Worm (Caenorhabditis elegans) whole organism, L2 larva: ENCODE results near the gene chil-15.

Experiments
- F13H6.1 ChIP-seq: sonication (generic microtip); optimal IDR thresholded peaks from 2 replicates; lab custom pipeline; 2016; ENCODE audit warnings: missing genetic modification characterization, missing compliant biosample characterization
- R02D3.7 ChIP-seq: fragments of 150-350 bp; optimal IDR thresholded peaks from 2 replicates; lab custom pipeline; 2014; ENCODE audit warnings: missing biosample characterization, missing genetic modification characterization
- ZK546.5 ChIP-seq: sonication (generic microtip); optimal IDR thresholded peaks from 2 replicates; lab custom pipeline; 2017; ENCODE audit warnings: missing biosample characterization, missing genetic modification characterization
- alr-1 ChIP-seq: fragments of 150-350 bp; optimal IDR thresholded peaks from 2 replicates; lab custom pipeline; 2014; ENCODE audit warnings: missing biosample characterization, missing genetic modification characterization
- aly-2 ChIP-seq: fragments of 150-350 bp; optimal IDR thresholded peaks from 2 replicates; lab custom pipeline; 2014; ENCODE audit warnings: missing biosample characterization, missing genetic modification characterization
- ama-1 ChIP-seq: fragments of 150-350 bp; optimal IDR thresholded peaks from 2 replicates; lab custom pipeline; 2018; ENCODE audit warnings: inconsistent platforms
- blmp-1 ChIP-seq: sonication (generic microtip); optimal IDR thresholded peaks from 2 replicates; lab custom pipeline; 2017; ENCODE audit warnings: missing genetic modification characterization, mild to moderate bottlenecking, missing compliant biosample characterization, antibody characterized with exemption, moderate library complexity; ENCODE audit not compliant: insufficient read depth
- ceh-82 ChIP-seq: fragments of 150-350 bp; optimal IDR thresholded peaks from 2 replicates; lab custom pipeline; 2014; ENCODE audit warnings: missing biosample characterization, missing genetic modification characterization
- crh-2 ChIP-seq: sonication (generic microtip); optimal IDR thresholded peaks from 2 replicates; lab custom pipeline; 2017; ENCODE audit warnings: missing biosample characterization, missing genetic modification characterization
- dmd-4 ChIP-seq: sonication (generic microtip); optimal IDR thresholded peaks from 2 replicates; lab custom pipeline; 2017; ENCODE audit warnings: missing biosample characterization, missing genetic modification characterization
- egl-27 ChIP-seq: sonication (generic microtip); optimal IDR thresholded peaks from 3 replicates; lab custom pipeline; 2017; ENCODE audit warnings: missing biosample characterization, missing genetic modification reagents, missing genetic modification characterization
- fos-1 ChIP-seq: fragments of 150-350 bp; optimal IDR thresholded peaks from 2 replicates; lab custom pipeline; 2014; ENCODE audit warnings: missing biosample characterization, missing genetic modification characterization
- gmeb-1 ChIP-seq: fragments of 150-350 bp; optimal IDR thresholded peaks from 2 replicates; lab custom pipeline; 2014; ENCODE audit warnings: missing biosample characterization, missing genetic modification characterization
- lin-11 ChIP-seq: fragments of 150-350 bp; sonication (generic microtip); optimal IDR thresholded peaks from 2 replicates; lab custom pipeline; 2014; ENCODE audit warnings: missing biosample characterization, missing genetic modification characterization, inconsistent platforms, mixed read lengths
- lin-13 ChIP-seq: fragments of 150-350 bp; optimal IDR thresholded peaks from 2 replicates; lab custom pipeline; 2014; ENCODE audit warnings: missing biosample characterization, missing genetic modification reagents, missing genetic modification characterization
- lsy-2 ChIP-seq, 2 experiments: fragments of 150-350 bp in 1 of 2; sonication (generic microtip) in 1 of 2; optimal IDR thresholded peaks; 2 replicates each; lab custom pipeline; 2014 to 2017; ENCODE audit warnings: missing biosample characterization in 2 of 2, missing genetic modification characterization in 2 of 2
- mab-5 ChIP-seq: fragments of 150-350 bp; optimal IDR thresholded peaks from 2 replicates; lab custom pipeline; 2014; ENCODE audit warnings: missing biosample characterization, missing genetic modification characterization
- mbf-1 ChIP-seq: sonication (generic microtip); optimal IDR thresholded peaks from 2 replicates; lab custom pipeline; 2017; ENCODE audit warnings: missing biosample characterization, missing genetic modification characterization
- mdl-1 ChIP-seq, 2 experiments: fragments of 150-350 bp in 1 of 2; sonication (generic microtip) in 1 of 2; optimal IDR thresholded peaks; 2 replicates each; lab custom pipeline; 2017; ENCODE audit warnings: missing biosample characterization in 2 of 2, missing genetic modification characterization in 2 of 2
- nhr-10 ChIP-seq: sonication (generic microtip); optimal IDR thresholded peaks from 2 replicates; lab custom pipeline; 2017; ENCODE audit warnings: missing biosample characterization, missing genetic modification characterization
- nhr-11 ChIP-seq: fragments of 150-350 bp; optimal IDR thresholded peaks from 2 replicates; lab custom pipeline; 2014; ENCODE audit warnings: missing biosample characterization, missing genetic modification characterization
- nhr-12 ChIP-seq: fragments of 150-350 bp; optimal IDR thresholded peaks from 2 replicates; lab custom pipeline; 2014; ENCODE audit warnings: missing biosample characterization, missing genetic modification characterization
- nhr-129 ChIP-seq: fragments of 150-350 bp; optimal IDR thresholded peaks from 2 replicates; lab custom pipeline; 2014; ENCODE audit warnings: missing biosample characterization, missing genetic modification characterization
- nhr-21 ChIP-seq: fragments of 150-350 bp; optimal IDR thresholded peaks from 2 replicates; lab custom pipeline; 2014; ENCODE audit warnings: missing biosample characterization, missing genetic modification characterization
- nhr-23 ChIP-seq: fragments of 150-350 bp; optimal IDR thresholded peaks from 2 replicates; lab custom pipeline; 2014; ENCODE audit warnings: missing biosample characterization, missing genetic modification reagents, missing genetic modification characterization
- nhr-237 ChIP-seq: fragments of 150-350 bp; optimal IDR thresholded peaks from 2 replicates; lab custom pipeline; 2014; ENCODE audit warnings: missing biosample characterization, missing genetic modification characterization
- nhr-25 ChIP-seq: fragments of 150-350 bp; sonication (generic microtip); optimal IDR thresholded peaks from 3 replicates; lab custom pipeline; 2014; ENCODE audit warnings: missing biosample characterization, missing genetic modification characterization
- nhr-77 ChIP-seq: fragments of 150-350 bp; optimal IDR thresholded peaks from 2 replicates; lab custom pipeline; 2014; ENCODE audit warnings: missing biosample characterization, missing genetic modification characterization
- peb-1 ChIP-seq: fragments of 150-350 bp; optimal IDR thresholded peaks from 2 replicates; lab custom pipeline; 2014; ENCODE audit warnings: missing biosample characterization, missing genetic modification characterization
- sem-4 ChIP-seq: fragments of 150-350 bp; optimal IDR thresholded peaks from 2 replicates; lab custom pipeline; 2014; ENCODE audit warnings: missing biosample characterization, missing genetic modification reagents, missing genetic modification characterization
- sma-3 ChIP-seq: sonication (generic microtip); optimal IDR thresholded peaks from 2 replicates; lab custom pipeline; 2016; ENCODE audit warnings: missing genetic modification reagents, missing genetic modification characterization, missing compliant biosample characterization
- sma-9 ChIP-seq, 2 experiments: fragments of 150-350 bp in 1 of 2; sonication (generic microtip) in 1 of 2; optimal IDR thresholded peaks; 2 replicates each; lab custom pipeline; 2014 to 2016; ENCODE audit warnings: missing genetic modification characterization in 2 of 2, mild to moderate bottlenecking in 1 of 2, missing biosample characterization in 1 of 2, missing compliant biosample characterization in 1 of 2, missing genetic modification reagents in 1 of 2, moderate library complexity in 1 of 2
- snpc-4 ChIP-seq: fragments of 150-350 bp; optimal IDR thresholded peaks from 2 replicates; lab custom pipeline; 2014; ENCODE audit warnings: missing biosample characterization, missing genetic modification characterization
- unc-39 ChIP-seq: fragments of 150-350 bp; optimal IDR thresholded peaks from 2 replicates; lab custom pipeline; 2014; ENCODE audit warnings: missing biosample characterization, missing genetic modification characterization
- zag-1 ChIP-seq: fragments of 150-350 bp; optimal IDR thresholded peaks from 2 replicates; lab custom pipeline; 2014; ENCODE audit warnings: missing biosample characterization, missing genetic modification characterization
- ztf-1 ChIP-seq: fragments of 200-800 bp; sonication (Bioruptor generic); conservative IDR thresholded peaks from 2 replicates; pipeline ENCODE4 v1.3.6; 2022; ENCODE audit warnings: missing genetic modification characterization, missing compliant biosample characterization
- ztf-4 ChIP-seq: fragments of 150-350 bp; optimal IDR thresholded peaks from 2 replicates; lab custom pipeline; 2014; ENCODE audit warnings: missing biosample characterization, missing genetic modification characterization

Gene chil-15

ce11 chrII:9443522-9443921 is at the start of gene chil-15:
TSS of gene chil-15 (minus strand) at chrII:9443622.
- TF ChIP-seq mdl-1 (tag; optimal IDR thresholded peaks at IDR 0.05; lab: Kevin White, UChicago) (no peak), alr-1 (tag; lab: Kevin White, UChicago) (no peak), blmp-1 (tag; lab: Kevin White, UChicago) (no peak), zag-1 (tag; lab: Kevin White, UChicago) (no peak), lsy-2 (tag; optimal IDR thresholded peaks at IDR 0.05; lab: Kevin White, UChicago) (no peak), egl-27 (no peak), ceh-82 (tag; lab: Kevin White, UChicago) (no peak), fos-1 (tag; lab: Kevin White, UChicago) (no peak), dmd-4 (no peak), lin-13 (GFP tag; lab: Kevin White, UChicago) (no peak), ZK546.5 (tag; lab: Kevin White, UChicago) (no peak), sem-4 (tag; lab: Kevin White, UChicago) (no peak), nhr-237 (tag; lab: Kevin White, UChicago) (no peak), nhr-25 (no peak), nhr-23 (tag; lab: Kevin White, UChicago) (no peak), ama-1 (lab: Kevin White, UChicago) (no peak), ztf-4 (tag; lab: Kevin White, UChicago) (no peak), nhr-11 (no peak), lin-11 (tag; lab: Kevin White, UChicago) (no peak)

ce11 chrII:9491045-9491444 is 47.6 kb upstream of the chil-15 start:
- TF ChIP-seq nhr-11 (no peak), ceh-82 (tag; lab: Kevin White, UChicago) (no peak), egl-27 (no peak), nhr-23 (tag; lab: Kevin White, UChicago) (no peak), sma-9 (GFP tag; optimal IDR thresholded peaks at IDR 0.05; lab: Kevin White, UChicago) (no peak), sma-9 (tag; optimal IDR thresholded peaks at IDR 0.05; lab: Kevin White, UChicago) (no peak), crh-2 (tag; lab: Kevin White, UChicago) (no peak), blmp-1 (tag; lab: Kevin White, UChicago) (no peak), nhr-12 (tag; lab: Kevin White, UChicago) (no peak), ztf-1 (no peak), snpc-4 (tag; lab: Kevin White, UChicago) (no peak), ama-1 (lab: Kevin White, UChicago) (no peak), mab-5 (tag; lab: Kevin White, UChicago) (no peak), zag-1 (tag; lab: Kevin White, UChicago) (no peak), nhr-237 (tag; lab: Kevin White, UChicago) (no peak), peb-1 (no peak), F13H6.1 (tag; lab: Kevin White, UChicago) (no peak), gmeb-1 (no peak), sem-4 (tag; lab: Kevin White, UChicago) (no peak), aly-2 (tag; lab: Kevin White, UChicago) (no peak), nhr-21 (tag; lab: Kevin White, UChicago) (no peak)

ce11 chrII:9490589-9490988 is 47.2 kb upstream of the chil-15 start:
- TF ChIP-seq mbf-1 = no peak
- TF ChIP-seq nhr-77 (tag; lab: Kevin White, UChicago) = no peak
- no peak for TF ChIP-seq nhr-21 (tag; lab: Kevin White, UChicago)
- no peak for TF ChIP-seq nhr-237 (tag; lab: Kevin White, UChicago)
- TF ChIP-seq nhr-129 = no peak
- TF ChIP-seq sma-9 (GFP tag; optimal IDR thresholded peaks at IDR 0.05; lab: Kevin White, UChicago) = peak; percentile 55
- no peak for TF ChIP-seq sma-9 (tag; optimal IDR thresholded peaks at IDR 0.05; lab: Kevin White, UChicago)
- peak in 1 of 2 experiments; percentile 14 for TF ChIP-seq lsy-2 (tag; optimal IDR thresholded peaks at IDR 0.05; lab: Kevin White, UChicago)
- TF ChIP-seq nhr-12 (tag; lab: Kevin White, UChicago) = no peak
- peak; percentile 8 for TF ChIP-seq nhr-25
- TF ChIP-seq lin-11 (tag; lab: Kevin White, UChicago) = no peak
- TF ChIP-seq R02D3.7 = no peak
- no peak for TF ChIP-seq nhr-11
- no peak for TF ChIP-seq sma-3 (GFP tag; lab: Kevin White, UChicago)
- no peak for TF ChIP-seq alr-1 (tag; lab: Kevin White, UChicago)
- TF ChIP-seq aly-2 (tag; lab: Kevin White, UChicago) = no peak
- TF ChIP-seq sem-4 (tag; lab: Kevin White, UChicago) = no peak
- TF ChIP-seq lin-13 (GFP tag; lab: Kevin White, UChicago) = no peak
- no peak for TF ChIP-seq unc-39
- no peak for TF ChIP-seq mdl-1 (tag; optimal IDR thresholded peaks at IDR 0.05; lab: Kevin White, UChicago)
- no peak for TF ChIP-seq nhr-10
